Fruit fly (Drosophila melanogaster): ENCODE measurements around the gene Pgd.

Gene Pgd

dm6 chrX:2141854-2142216 lies 3.1 kb upstream of the Pgd start (continued):
- TF ChIP-seq CG11762 (GFP tag; optimal IDR thresholded peaks at IDR 0.05; ENCODE audit: insufficient read depth) (peak; percentile 22), Sox14 (GFP tag; optimal IDR thresholded peaks at IDR 0.05) (no peak), Blimp-1 (GFP tag; optimal IDR thresholded peaks at IDR 0.05) (peak; percentile 22), Gug (GFP tag; IDR thresholded peaks at IDR 0.05) (no peak), net (GFP tag; optimal IDR thresholded peaks at IDR 0.05) (peak; percentile 6), Hr39 (GFP tag; optimal IDR thresholded peaks at IDR 0.05) (no peak), Eip78C (GFP tag) (peak; percentile 86), eg (GFP tag; IDR thresholded peaks at IDR 0.05) (peak; percentile 59), CG34406 (GFP tag; optimal IDR thresholded peaks at IDR 0.05) (peak; percentile 29), CG9139 (GFP tag; optimal IDR thresholded peaks at IDR 0.05) (no peak), CG3032 (tag; optimal IDR thresholded peaks at IDR 0.05) (peak; percentile 36), CG6276 (GFP tag; optimal IDR thresholded peaks at IDR 0.05) (peak; percentile 59), lz (GFP tag; optimal IDR thresholded peaks at IDR 0.05) (no peak), CG6854 (GFP tag; optimal IDR thresholded peaks at IDR 0.05) (peak; percentile 46), spab (GFP tag; optimal IDR thresholded peaks at IDR 0.05) (no peak), Met (GFP tag; optimal IDR thresholded peaks at IDR 0.05) (peak; percentile 58), CG15336 (GFP tag; IDR thresholded peaks at IDR 0.05) (peak; percentile 55), OdsH (GFP tag; optimal IDR thresholded peaks at IDR 0.05) (peak; percentile 14)

DNA sequence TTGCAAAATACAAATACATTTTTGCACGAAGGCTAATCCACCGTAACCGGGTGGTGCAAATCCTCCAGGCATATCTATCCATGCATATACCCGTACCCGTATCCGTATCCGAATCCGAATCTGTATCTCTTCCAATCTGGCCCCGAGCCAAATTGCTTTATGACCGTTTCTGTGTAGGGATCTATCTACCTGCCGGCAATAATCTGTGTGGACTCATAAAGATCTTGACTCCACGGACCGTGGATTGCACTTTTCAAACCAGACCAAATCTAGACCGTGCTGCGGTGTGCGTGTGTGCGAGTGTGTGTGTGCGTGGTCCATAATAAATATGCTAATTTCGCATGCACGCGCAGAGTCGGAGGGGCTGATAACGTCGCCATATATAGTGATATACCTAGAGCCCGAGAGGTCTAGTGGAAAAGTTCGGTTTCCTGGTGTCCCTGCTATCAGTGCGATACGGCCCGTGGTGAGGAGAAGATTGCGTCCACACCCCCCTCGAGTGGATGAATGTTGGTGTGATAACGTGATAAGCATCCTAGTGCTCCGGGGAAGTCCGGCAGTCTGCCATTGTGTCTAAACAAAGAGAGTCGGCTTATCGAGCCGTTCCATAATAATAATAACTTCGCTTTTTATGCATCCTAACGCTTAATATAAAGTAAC lies 2.5 kb upstream of the Pgd start:
- no peak for TF ChIP-seq fkh (GFP tag; optimal IDR thresholded peaks at IDR 0.05)
- no peak for TF ChIP-seq CG6808 (GFP tag; optimal IDR thresholded peaks at IDR 0.05)
- TF ChIP-seq Sox14 (GFP tag; optimal IDR thresholded peaks at IDR 0.05): peak; percentile 24
- no peak for TF ChIP-seq ss (GFP tag; optimal IDR thresholded peaks at IDR 0.05)
- no peak for TF ChIP-seq CG7368 (GFP tag; optimal IDR thresholded peaks at IDR 0.05)
- TF ChIP-seq vri (GFP tag; optimal IDR thresholded peaks at IDR 0.05): peak; percentile 86
- no peak for TF ChIP-seq CG6792 (GFP tag; optimal IDR thresholded peaks at IDR 0.05)
- TF ChIP-seq lz (GFP tag; optimal IDR thresholded peaks at IDR 0.05): no peak
- TF ChIP-seq svp (GFP tag): peak; percentile 78
- TF ChIP-seq CG16779 (tag; optimal IDR thresholded peaks at IDR 0.05): no peak
- TF ChIP-seq CG6854 (GFP tag; optimal IDR thresholded peaks at IDR 0.05): no peak
- no peak for TF ChIP-seq Smox (GFP tag; optimal IDR thresholded peaks at IDR 0.05)
- TF ChIP-seq CG11762 (GFP tag; optimal IDR thresholded peaks at IDR 0.05; ENCODE audit: insufficient read depth): no peak

DNA sequence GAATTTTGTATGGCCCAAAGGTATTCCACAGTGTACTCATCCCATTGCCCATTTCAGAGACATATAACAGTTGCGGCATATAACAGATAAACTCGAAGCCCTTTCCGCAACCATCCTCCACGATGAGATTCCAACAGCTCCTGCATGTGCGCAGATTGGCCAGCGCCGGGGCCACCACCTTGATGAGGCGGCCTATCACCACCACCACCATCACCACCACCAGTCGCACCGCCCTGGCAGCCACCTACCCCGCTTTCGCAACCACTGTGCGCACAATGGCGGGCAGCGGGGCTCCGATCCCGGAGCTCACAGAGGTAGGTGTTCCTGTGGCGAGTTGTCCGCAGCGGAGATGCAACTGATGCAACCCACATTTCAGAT lies 2.0 kb upstream of the Pgd start:
- TF ChIP-seq svp (GFP tag) (peak; percentile 7), fd85E (GFP tag; optimal IDR thresholded peaks at IDR 0.05) (no peak)

DNA sequence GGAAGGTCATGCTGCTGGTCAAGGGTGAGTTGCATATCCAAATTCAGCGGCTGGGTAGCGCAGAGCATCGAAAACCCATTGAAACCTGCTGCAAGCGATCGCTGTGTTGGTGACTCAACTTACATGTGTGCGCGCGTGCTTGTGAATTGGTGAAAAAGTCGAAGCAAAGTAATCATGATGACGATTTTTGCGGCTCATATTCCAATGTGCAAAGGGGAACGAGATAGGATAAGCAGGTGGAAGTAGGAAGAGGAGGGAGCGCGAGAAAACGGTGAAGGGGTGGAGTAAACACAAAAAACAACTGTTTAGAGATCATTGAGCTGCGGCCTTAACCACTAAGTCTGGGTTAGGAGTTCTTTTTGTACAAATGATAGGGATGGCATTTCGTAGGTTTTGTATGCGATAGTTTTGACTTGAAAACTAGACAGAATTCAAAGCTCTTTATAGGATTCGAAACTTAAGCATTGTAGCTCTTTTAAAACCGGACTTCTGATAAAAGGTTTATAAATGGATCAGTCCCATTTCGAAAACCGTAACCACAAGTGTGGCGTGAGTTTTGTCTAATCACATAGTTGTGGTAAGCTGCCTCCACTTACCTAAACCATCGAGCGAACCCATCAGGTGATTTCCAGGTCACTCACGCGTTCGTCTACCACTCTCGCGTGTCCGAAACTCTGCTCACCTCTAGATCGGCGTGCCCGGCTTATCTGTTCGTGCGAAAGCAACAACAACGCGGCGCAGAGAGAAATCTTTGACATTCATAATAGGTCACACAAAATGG lies 944 bp downstream of the Pgd start:
- TF ChIP-seq esn (GFP tag; optimal IDR thresholded peaks at IDR 0.05): peak; percentile 76
- peak; percentile 10 for TF ChIP-seq CG6276 (GFP tag; optimal IDR thresholded peaks at IDR 0.05)
- TF ChIP-seq CG6163 (GFP tag; IDR thresholded peaks at IDR 0.05): no peak
- TF ChIP-seq CG1621 (tag; optimal IDR thresholded peaks at IDR 0.05): peak; percentile 2
- peak; percentile 13 for TF ChIP-seq dsx (GFP tag; optimal IDR thresholded peaks at IDR 0.05; ENCODE audit: poor library complexity, severe bottlenecking)
- TF ChIP-seq acj6 (GFP tag; optimal IDR thresholded peaks at IDR 0.05): peak; percentile 62
- TF ChIP-seq Ets21C (GFP tag; optimal IDR thresholded peaks at IDR 0.05): peak; percentile 65
- no peak for TF ChIP-seq Hr38 (GFP tag; optimal IDR thresholded peaks at IDR 0.05)
- peak; percentile 57 for TF ChIP-seq net (GFP tag; optimal IDR thresholded peaks at IDR 0.05)
- peak; percentile 67 for TF ChIP-seq topi (GFP tag; optimal IDR thresholded peaks at IDR 0.05)
- TF ChIP-seq CG11294 (GFP tag; IDR thresholded peaks at IDR 0.05): no peak
- peak; percentile 40 for TF ChIP-seq vri (GFP tag; optimal IDR thresholded peaks at IDR 0.05)
- TF ChIP-seq CG32006 (GFP tag; optimal IDR thresholded peaks at IDR 0.05): peak; percentile 67
- peak; percentile 37 for TF ChIP-seq achi (GFP tag; optimal IDR thresholded peaks at IDR 0.05)
- TF ChIP-seq fd85E (GFP tag; optimal IDR thresholded peaks at IDR 0.05): no peak
- peak; percentile 65 for TF ChIP-seq CG31627 (GFP tag; optimal IDR thresholded peaks at IDR 0.05)
- no peak for TF ChIP-seq CG6854 (GFP tag; optimal IDR thresholded peaks at IDR 0.05)
- TF ChIP-seq CG11902 (GFP tag; optimal IDR thresholded peaks at IDR 0.05): peak; percentile 48
- no peak for TF ChIP-seq Eip93F (GFP tag; optimal IDR thresholded peaks at IDR 0.05)
- no peak for TF ChIP-seq Blimp-1 (GFP tag; optimal IDR thresholded peaks at IDR 0.05)
- TF ChIP-seq Hr39 (GFP tag; optimal IDR thresholded peaks at IDR 0.05): peak; percentile 78
- TF ChIP-seq Ets96B (tag; optimal IDR thresholded peaks at IDR 0.05): peak; percentile 30
- TF ChIP-seq Sox14 (GFP tag; optimal IDR thresholded peaks at IDR 0.05): peak; percentile 47
- TF ChIP-seq CG3032 (tag; optimal IDR thresholded peaks at IDR 0.05): peak; percentile 52
- TF ChIP-seq CG34406 (GFP tag; optimal IDR thresholded peaks at IDR 0.05): peak; percentile 6
